Worm (Caenorhabditis elegans): ENCODE measurements around the gene F44B9.5.

ce11 chrIII:8044187-8044586 is 27.8 kb upstream of the F44B9.5 start, which contains the start of gene K12H4.5:
- TF ChIP-seq hnd-1 (tag; optimal IDR thresholded peaks at IDR 0.05) = no peak
- no peak for TF ChIP-seq ama-1 (optimal IDR thresholded peaks at IDR 0.05)
